Fruit fly (Drosophila melanogaster) whole organism, prepupa: Measurements from ENCODE around the gene CG11694.
A peak's percentile ranks its signal among the peaks of the same experiment; 100 is the strongest.

Experiments used
- Blimp-1 ChIP-seq: fragments of 200-800 bp; sonication (Bioruptor generic); optimal IDR thresholded peaks from 3 replicates; lab custom pipeline; 2017; ENCODE audit warnings: missing biosample characterization, missing genetic modification characterization, mild to moderate bottlenecking, moderate library complexity, missing genetic modification reagents
- CG10631 ChIP-seq: fragments of 200-800 bp; sonication (Bioruptor generic); optimal IDR thresholded peaks from 2 replicates; lab custom pipeline; 2016; ENCODE audit warnings: missing biosample characterization, missing genetic modification characterization
- CG11762 ChIP-seq: fragments of 200-800 bp; sonication (Bioruptor generic); optimal IDR thresholded peaks from 3 replicates; lab custom pipeline; 2016; ENCODE audit warnings: missing biosample characterization, missing genetic modification characterization; ENCODE audit not compliant: insufficient read depth
- CG11902 ChIP-seq: fragments of 200-800 bp; sonication (Bioruptor generic); optimal IDR thresholded peaks from 3 replicates; lab custom pipeline; 2016; ENCODE audit warnings: missing biosample characterization, missing genetic modification characterization
- CG15336 ChIP-seq: fragments of 200-800 bp; sonication (Bioruptor generic); IDR thresholded peaks from 2 replicates; pipeline ENCODE4 v1.3.6; 2022; ENCODE audit warnings: missing biosample characterization, missing genetic modification characterization
- CG3032 ChIP-seq: fragments of 200-800 bp; optimal IDR thresholded peaks from 2 replicates; lab custom pipeline; 2019; ENCODE audit warnings: missing biosample characterization, mild to moderate bottlenecking, missing genetic modification characterization, moderate library complexity
- CG31627 ChIP-seq: fragments of 200-800 bp; sonication (Bioruptor generic); optimal IDR thresholded peaks from 3 replicates; lab custom pipeline; 2016; ENCODE audit warnings: missing biosample characterization, missing genetic modification characterization
- CG32006 ChIP-seq: fragments of 200-800 bp; sonication (Bioruptor generic); optimal IDR thresholded peaks from 3 replicates; lab custom pipeline; 2017; ENCODE audit warnings: missing biosample characterization, mild to moderate bottlenecking, missing genetic modification characterization
- CG6163 ChIP-seq: fragments of 200-800 bp; sonication (Bioruptor generic); IDR thresholded peaks from 3 replicates; pipeline ENCODE4 v1.3.6; 2022; ENCODE audit warnings: missing biosample characterization, missing genetic modification characterization
- CG6792 ChIP-seq: fragments of 200-800 bp; sonication (Bioruptor generic); optimal IDR thresholded peaks from 3 replicates; lab custom pipeline; 2016; ENCODE audit warnings: missing biosample characterization, missing genetic modification characterization
- CG6854 ChIP-seq: fragments of 200-800 bp; sonication (Bioruptor generic); optimal IDR thresholded peaks from 2 replicates; lab custom pipeline; 2017; ENCODE audit warnings: missing biosample characterization, mild to moderate bottlenecking, missing genetic modification characterization
- CG7368 ChIP-seq: fragments of 200-800 bp; sonication (Bioruptor generic); optimal IDR thresholded peaks from 3 replicates; lab custom pipeline; 2016; ENCODE audit warnings: missing biosample characterization, missing genetic modification characterization
- CG8632 ChIP-seq: fragments of 200-800 bp; sonication (Bioruptor generic); optimal IDR thresholded peaks from 3 replicates; lab custom pipeline; 2016; ENCODE audit warnings: missing biosample characterization, missing genetic modification characterization
- CG9139 ChIP-seq: fragments of 200-800 bp; sonication (Bioruptor generic); optimal IDR thresholded peaks from 3 replicates; lab custom pipeline; 2017; ENCODE audit warnings: missing biosample characterization, mild to moderate bottlenecking, missing genetic modification characterization
- Eip93F ChIP-seq: fragments of 200-800 bp; sonication (Bioruptor generic); optimal IDR thresholded peaks from 2 replicates; lab custom pipeline; 2016; ENCODE audit warnings: missing biosample characterization, mild to moderate bottlenecking, missing genetic modification characterization
- Hr4 ChIP-seq: fragments of 200-800 bp; sonication (Bioruptor generic); optimal IDR thresholded peaks from 3 replicates; lab custom pipeline; 2016; ENCODE audit warnings: missing biosample characterization, missing genetic modification characterization
- Lpt ChIP-seq: fragments of 200-800 bp; sonication (Bioruptor generic); optimal IDR thresholded peaks from 3 replicates; lab custom pipeline; 2016; ENCODE audit warnings: missing biosample characterization, missing genetic modification characterization
- Met ChIP-seq: fragments of 200-800 bp; sonication (Bioruptor generic); optimal IDR thresholded peaks from 3 replicates; lab custom pipeline; 2016; ENCODE audit warnings: missing biosample characterization, missing genetic modification characterization
- OdsH ChIP-seq: fragments of 200-800 bp; sonication (Bioruptor generic); optimal IDR thresholded peaks from 3 replicates; lab custom pipeline; 2016; ENCODE audit warnings: missing biosample characterization, missing genetic modification characterization
- Sox14 ChIP-seq: fragments of 200-800 bp; sonication (Bioruptor generic); optimal IDR thresholded peaks from 3 replicates; lab custom pipeline; 2016; ENCODE audit warnings: missing biosample characterization, missing genetic modification characterization
- Sox15 ChIP-seq: fragments of 200-800 bp; sonication (Bioruptor generic); optimal IDR thresholded peaks from 3 replicates; lab custom pipeline; 2016; ENCODE audit warnings: missing biosample characterization, missing genetic modification characterization
- eg ChIP-seq: fragments of 200-800 bp; sonication (Bioruptor generic); IDR thresholded peaks from 3 replicates; pipeline ENCODE4 v1.3.6; 2022; ENCODE audit warnings: missing biosample characterization, missing genetic modification characterization
- fd85E ChIP-seq: fragments of 200-800 bp; sonication (Bioruptor generic); optimal IDR thresholded peaks from 3 replicates; lab custom pipeline; 2016; ENCODE audit warnings: missing biosample characterization, missing genetic modification characterization
- lz ChIP-seq: fragments of 200-800 bp; sonication (Bioruptor generic); optimal IDR thresholded peaks from 3 replicates; lab custom pipeline; 2016; ENCODE audit warnings: missing biosample characterization, missing genetic modification characterization
- net ChIP-seq: fragments of 200-800 bp; sonication (Bioruptor generic); optimal IDR thresholded peaks from 3 replicates; lab custom pipeline; 2016; ENCODE audit warnings: missing biosample characterization, missing genetic modification characterization
- svp ChIP-seq: fragments of 200-800 bp; sonication (Bioruptor generic); peaks from one replicate; lab custom pipeline; 2016; ENCODE audit warnings: missing biosample characterization, missing genetic modification characterization
- vri ChIP-seq: fragments of 200-800 bp; sonication (Bioruptor generic); optimal IDR thresholded peaks from 3 replicates; lab custom pipeline; 2016; ENCODE audit warnings: missing biosample characterization, mild to moderate bottlenecking, missing genetic modification characterization

The CG11694 gene

dm6 chr3R:8292034-8292433, 19.9 kb downstream of the CG11694 start, which contains the start of gene CG31463:
Gene CG31463 (plus strand): TSS chr3R:8292335.
- TF ChIP-seq vri (GFP tag; lab: Kevin White, UChicago) (no peak), CG6854 (GFP tag; lab: Kevin White, UChicago) (no peak), CG11902 (GFP tag; lab: Kevin White, UChicago) (no peak), Sox15 (GFP tag; lab: Kevin White, UChicago) (no peak)
- TF ChIP-seq, all 60 proteins: peak for 0

- TF ChIP-seq CG32006 (GFP tag; lab: Kevin White, UChicago) (no peak), CG3032 (tag; lab: Kevin White, UChicago) (no peak), CG11762 (no peak)
Measured at dm6 chr3R:8290940-8291339, 21.0 kb downstream of the CG11694 start, which contains the start of gene CG31464. Gene CG31464 (plus strand): TSS chr3R:8291240.

dm6 chr3R:8290478-8290877, 21.5 kb downstream of the CG11694 start, which contains the start of gene CG11672:
Gene CG11672 (minus strand): TSS chr3R:8290578.
- TF ChIP-seq CG3032 (tag; lab: Kevin White, UChicago) (no peak), lz (GFP tag; lab: Kevin White, UChicago) (no peak), CG10631 (GFP tag; lab: Kevin White, UChicago) (no peak), Eip93F (GFP tag; lab: Kevin White, UChicago) (no peak), Lpt (no peak), CG6854 (GFP tag; lab: Kevin White, UChicago) (no peak), net (GFP tag; lab: Kevin White, UChicago) (no peak), Blimp-1 (GFP tag; lab: Kevin White, UChicago) (no peak), Hr4 (GFP tag; lab: Kevin White, UChicago) (no peak)

dm6 chr3R:8288790-8289189, 23.1 kb downstream of the CG11694 start:
- TF ChIP-seq Eip93F (GFP tag; lab: Kevin White, UChicago) (no peak), CG11762 (no peak), CG32006 (GFP tag; lab: Kevin White, UChicago) (no peak), CG6163 (no peak), svp (GFP tag; lab: Kevin White, UChicago) (peak; percentile 45)

- TF ChIP-seq net (GFP tag; lab: Kevin White, UChicago): no peak
- no peak for TF ChIP-seq OdsH (GFP tag; lab: Kevin White, UChicago)
- no peak for TF ChIP-seq Sox14 (GFP tag; lab: Kevin White, UChicago)
- no peak for TF ChIP-seq Met (GFP tag; lab: Kevin White, UChicago)
- TF ChIP-seq CG7368 (GFP tag; lab: Kevin White, UChicago): no peak
- TF ChIP-seq CG9139 (GFP tag; lab: Kevin White, UChicago): no peak
Measured at dm6 chr3R:8287697-8288096, 24.2 kb downstream of the CG11694 start, which contains the start of gene Nazo. Gene Nazo (plus strand): TSS chr3R:8287876.

dm6 chr3R:8285727-8286344, 26.1 kb downstream of the CG11694 start:
- TF ChIP-seq lz (GFP tag; lab: Kevin White, UChicago): no peak
- no peak for TF ChIP-seq fd85E (GFP tag; lab: Kevin White, UChicago)
- no peak for TF ChIP-seq eg (GFP tag; lab: Robert Waterston, UW)
- TF ChIP-seq Sox14 (GFP tag; lab: Kevin White, UChicago): no peak
- TF ChIP-seq CG6792: no peak
- TF ChIP-seq OdsH (GFP tag; lab: Kevin White, UChicago): no peak
- TF ChIP-seq CG10631 (GFP tag; lab: Kevin White, UChicago): no peak
- TF ChIP-seq CG8632 (GFP tag; lab: Kevin White, UChicago): no peak
- no peak for TF ChIP-seq CG11902 (GFP tag; lab: Kevin White, UChicago)

dm6 chr3R:8284234-8284633, 27.7 kb downstream of the CG11694 start:
- TF ChIP-seq CG15336 (GFP tag; lab: Robert Waterston, UW) (no peak), CG31627 (GFP tag; lab: Kevin White, UChicago) (no peak)
